Fruit fly (Drosophila melanogaster) whole organism, embryonic: ENCODE data around the gene CG6511.

ENCODE experiments used
- CG13894 ChIP-seq: fragments of 200-800 bp; sonication (Bioruptor generic); optimal IDR thresholded peaks from 3 replicates; lab custom pipeline; 2018; ENCODE audit warnings: missing biosample characterization, mild to moderate bottlenecking, missing genetic modification characterization, moderate library complexity
- CG15269 ChIP-seq: fragments of 200-800 bp; sonication (Bioruptor generic); optimal IDR thresholded peaks from 2 replicates; lab custom pipeline; 2018; ENCODE audit warnings: missing biosample characterization, mild to moderate bottlenecking, missing genetic modification characterization, moderate library complexity
- CG15514 ChIP-seq: fragments of 200-800 bp; sonication (Bioruptor generic); optimal IDR thresholded peaks from 3 replicates; lab custom pipeline; 2017; ENCODE audit warnings: missing biosample characterization, missing genetic modification characterization, mild to moderate bottlenecking, moderate library complexity, missing genetic modification reagents
- CG4328 ChIP-seq: fragments of 200-800 bp; sonication (Bioruptor generic); optimal IDR thresholded peaks from 3 replicates; lab custom pipeline; 2017; ENCODE audit warnings: missing biosample characterization, missing genetic modification reagents, missing genetic modification characterization
- CG4617 ChIP-seq: fragments of 200-800 bp; sonication (Bioruptor generic); optimal IDR thresholded peaks from 3 replicates; lab custom pipeline; 2016; ENCODE audit warnings: missing biosample characterization, missing genetic modification characterization, borderline replicate concordance
- CG9727 ChIP-seq: fragments of 200-800 bp; sonication (Bioruptor generic); optimal IDR thresholded peaks from 3 replicates; lab custom pipeline; 2017; ENCODE audit warnings: missing biosample characterization, mild to moderate bottlenecking, missing genetic modification characterization
- Med ChIP-seq: fragments of 200-800 bp; sonication (Bioruptor generic); peaks from one replicate; lab custom pipeline; 2016; ENCODE audit warnings: missing biosample characterization, missing genetic modification characterization, mild to moderate bottlenecking, inconsistent platforms, moderate library complexity
- Scr ChIP-seq: fragments of 200-800 bp; sonication (Bioruptor generic); IDR thresholded peaks from 2 replicates; pipeline ENCODE4 v1.3.6; 2022; ENCODE audit warnings: missing biosample characterization, missing genetic modification characterization; ENCODE audit not compliant: partially characterized antibody
- Trl ChIP-seq, 3 experiments: fragments of >200 bp in 2 of 3; fragments of 200-800 bp in 1 of 3; sonication (Bioruptor generic) in 1 of 3; optimal IDR thresholded peaks; 2 replicates in 1 of 3; 3 replicates in 2 of 3; lab custom pipeline; 2016 to 2017; ENCODE audit warnings: missing biosample characterization in 1 of 3, missing genetic modification characterization in 1 of 3
- crp ChIP-seq, 2 experiments: fragments of 200-800 bp; sonication (Bioruptor generic); optimal IDR thresholded peaks; 2 replicates in 1 of 2; 3 replicates in 1 of 2; lab custom pipeline; 2017; ENCODE audit warnings: missing biosample characterization in 2 of 2, missing genetic modification characterization in 2 of 2, mild to moderate bottlenecking in 1 of 2, moderate library complexity in 1 of 2
- lab ChIP-seq: fragments of 200-800 bp; sonication (Bioruptor generic); optimal IDR thresholded peaks from 3 replicates; lab custom pipeline; 2017; ENCODE audit warnings: missing biosample characterization, missing genetic modification characterization, mild to moderate bottlenecking, moderate library complexity, missing genetic modification reagents
- tio ChIP-seq: fragments of 200-800 bp; sonication (Bioruptor generic); optimal IDR thresholded peaks from 2 replicates; lab custom pipeline; 2017; ENCODE audit warnings: missing biosample characterization, missing genetic modification characterization, inconsistent platforms

- TF ChIP-seq CG15514 (GFP tag; lab: Kevin White, UChicago) = no peak
- no peak for TF ChIP-seq CG13894
- no peak for TF ChIP-seq CG9727
- no peak for TF ChIP-seq CG4328
- no peak for TF ChIP-seq Trl (optimal IDR thresholded peaks at IDR 0.05; lab: Kevin White, UChicago)
- no peak for TF ChIP-seq Trl (GFP tag; optimal IDR thresholded peaks at IDR 0.05; lab: Kevin White, UChicago)
- TF ChIP-seq Scr (GFP tag; lab: Robert Waterston, UW) = no peak
- TF ChIP-seq CG15269 (tag; lab: Kevin White, UChicago) = no peak
- TF ChIP-seq tio (GFP tag; lab: Kevin White, UChicago) = no peak
- no peak for TF ChIP-seq crp (GFP tag; optimal IDR thresholded peaks at IDR 0.05; lab: Kevin White, UChicago)
- no peak for TF ChIP-seq Med
- TF ChIP-seq lab (GFP tag; lab: Kevin White, UChicago) = no peak
- TF ChIP-seq CG4617 = no peak
These were observed 44.4 kb downstream of the CG6511 start for dm6 chr3L:8765493-8765892.
